Fruit fly (Drosophila melanogaster): Measurements from ENCODE around the gene lap.

- TF ChIP-seq bab1 (GFP tag; optimal IDR thresholded peaks at IDR 0.05) (peak; percentile 3), CG33017 (tag; optimal IDR thresholded peaks at IDR 0.05) (no peak)
Measured at dm6 chr3R:7187093-7187912, 509 bp downstream of the lap start.
